Fruit fly (Drosophila melanogaster): Measurements from ENCODE around the gene Crag.
A peak's percentile ranks its signal among the peaks of the same experiment; 100 is the strongest.

DNA sequence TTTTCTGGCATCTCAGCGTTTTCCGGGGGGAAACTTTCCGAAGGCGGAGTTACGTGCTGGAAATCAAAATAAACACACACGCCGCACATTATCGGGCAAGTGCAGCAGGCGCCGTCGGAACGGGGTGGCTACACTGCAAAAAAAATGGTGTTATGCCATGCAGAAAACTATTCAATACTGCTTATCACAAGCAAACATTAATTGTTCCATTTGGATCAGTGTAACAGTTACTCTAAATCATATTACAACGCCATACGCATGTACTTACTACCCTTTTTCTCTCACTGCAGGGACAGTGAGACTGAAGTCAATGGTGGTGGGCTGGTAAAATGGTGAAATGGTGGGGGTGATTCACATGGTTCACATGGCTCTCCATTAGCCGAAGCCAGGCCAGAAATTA, 35.3 kb downstream of the Crag start:
- TF ChIP-seq CG10321 (GFP tag; IDR thresholded peaks at IDR 0.05) = no peak
- peak; percentile 59 for TF ChIP-seq CG18599 (GFP tag; optimal IDR thresholded peaks at IDR 0.05)
- no peak for TF ChIP-seq CG4854 (GFP tag; optimal IDR thresholded peaks at IDR 0.05)
- TF ChIP-seq CG7963 (GFP tag; IDR thresholded peaks at IDR 0.05; ENCODE audit: partially characterized antibody) = no peak
- no peak for TF ChIP-seq sima (GFP tag; optimal IDR thresholded peaks at IDR 0.05)

Data from whole organism, embryonic.